Worm (Caenorhabditis elegans): Measurements from ENCODE around the gene K04E7.1.

ce11 chrX:6435812-6436211 lies 26.0 kb upstream of the K04E7.1 start:
- TF ChIP-seq ztf-11 (tag; optimal IDR thresholded peaks at IDR 0.05) (no peak), nhr-28 (tag; optimal IDR thresholded peaks at IDR 0.05) (no peak), unc-62 (GFP tag; optimal IDR thresholded peaks at IDR 0.05) (no peak), nhr-76 (tag; optimal IDR thresholded peaks at IDR 0.05) (no peak)

Data from whole organism, mixed stage, embryonic.